Fruit fly (Drosophila melanogaster): Measurements from ENCODE around the gene Srlp.

Srlp gene

DNA sequence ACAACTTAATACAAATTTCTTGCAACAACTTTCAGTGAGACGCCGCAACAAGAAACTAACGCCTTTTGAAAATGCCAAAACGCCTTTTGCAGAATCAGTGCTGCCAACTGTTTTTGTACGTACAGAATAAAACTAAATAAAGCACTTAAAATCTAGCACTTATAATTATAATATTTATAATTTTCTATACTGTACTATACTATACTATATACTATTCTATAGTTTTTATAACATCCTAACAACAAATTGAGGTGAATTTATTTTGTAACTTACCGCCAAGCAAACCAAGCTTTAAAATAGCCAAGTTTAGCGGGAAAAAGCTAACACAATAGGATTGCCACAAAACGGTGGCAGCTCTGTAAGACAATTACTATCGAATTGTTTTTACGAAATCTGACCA lies at the start of gene Srlp, which contains the start of gene Aos1 (continued):
- TF ChIP-seq bsh (GFP tag; optimal IDR thresholded peaks at IDR 0.05): peak in 1 of 2 experiments; percentile 49
- TF ChIP-seq NfI (GFP tag; optimal IDR thresholded peaks at IDR 0.05): peak; percentile 46
- peak; percentile 43; the same call in 1 of the 2 replicates for TF ChIP-seq unc-4 (GFP tag; IDR thresholded peaks at IDR 0.05; ENCODE audit: partially characterized antibody)
- peak; percentile 3 for TF ChIP-seq CG1602 (GFP tag; optimal IDR thresholded peaks at IDR 0.05)
- no peak for TF ChIP-seq CG2129 (GFP tag; IDR thresholded peaks at IDR 0.05; ENCODE audit: partially characterized antibody)
- TF ChIP-seq CG10147 (GFP tag; optimal IDR thresholded peaks at IDR 0.05): peak; percentile 62
- TF ChIP-seq CG16813 (GFP tag; IDR thresholded peaks at IDR 0.05; ENCODE audit: partially characterized antibody): no peak
- TF ChIP-seq CG8290 (GFP tag; optimal IDR thresholded peaks at IDR 0.05): peak; percentile 19
- no peak for TF ChIP-seq CG8290 (tag; optimal IDR thresholded peaks at IDR 0.05)
- peak; percentile 42 for TF ChIP-seq fd3F (GFP tag; optimal IDR thresholded peaks at IDR 0.05)
- TF ChIP-seq Sin3A (optimal IDR thresholded peaks at IDR 0.05): peak; percentile 44
- TF ChIP-seq pan (optimal IDR thresholded peaks at IDR 0.05): no peak
- TF ChIP-seq pan (GFP tag; optimal IDR thresholded peaks at IDR 0.05 in 1 of 2, IDR thresholded peaks at IDR 0.05 in 1 of 2): no peak
- TF ChIP-seq CG14710 (tag; optimal IDR thresholded peaks at IDR 0.05): peak; percentile 86
- peak; percentile 21 for TF ChIP-seq CG17186 (GFP tag; optimal IDR thresholded peaks at IDR 0.05)
- peak; percentile 38 for TF ChIP-seq Chrac-16 (GFP tag; optimal IDR thresholded peaks at IDR 0.05)
- no peak for TF ChIP-seq Dad (GFP tag; optimal IDR thresholded peaks at IDR 0.05)
- 0 out of 3 replicates have a peak, but pooled peaks have one; percentile 36 for TF ChIP-seq knrl (GFP tag; IDR thresholded peaks at IDR 0.05; ENCODE audit: partially characterized antibody)
- TF ChIP-seq Ets65A (GFP tag): peak; percentile 52
- no peak for TF ChIP-seq bigmax (GFP tag; optimal IDR thresholded peaks at IDR 0.05)
- TF ChIP-seq CG4282 (GFP tag; optimal IDR thresholded peaks at IDR 0.05): no peak
- TF ChIP-seq CG33557 (GFP tag; optimal IDR thresholded peaks at IDR 0.05): peak; percentile 34
- peak; percentile 63 for TF ChIP-seq CG9797 (GFP tag; optimal IDR thresholded peaks at IDR 0.05)
- TF ChIP-seq CrebB (tag; optimal IDR thresholded peaks at IDR 0.05): no peak
- peak; percentile 43 for TF ChIP-seq CG12155 (GFP tag; optimal IDR thresholded peaks at IDR 0.05)
- TF ChIP-seq CG17829 (tag; optimal IDR thresholded peaks at IDR 0.05): peak; percentile 66
- TF ChIP-seq phol (tag; optimal IDR thresholded peaks at IDR 0.05): peak; percentile 80
- TF ChIP-seq Fer3 (tag; optimal IDR thresholded peaks at IDR 0.05): peak; percentile 54
- no peak for TF ChIP-seq CG18476 (GFP tag; optimal IDR thresholded peaks at IDR 0.05)
- peak; percentile 19 for TF ChIP-seq CG13123 (GFP tag; optimal IDR thresholded peaks at IDR 0.05)
- TF ChIP-seq Ssrp (tag; optimal IDR thresholded peaks at IDR 0.05): peak; percentile 48
- 0 out of 2 replicates have a peak, but pooled peaks have one; percentile 8 for TF ChIP-seq E2f1 (GFP tag; IDR thresholded peaks at IDR 0.05)
- TF ChIP-seq wor (GFP tag; IDR thresholded peaks at IDR 0.05): no peak
- TF ChIP-seq CG7271 (tag; optimal IDR thresholded peaks at IDR 0.05): no peak
- TF ChIP-seq repo (GFP tag; optimal IDR thresholded peaks at IDR 0.05): no peak
- peak; percentile 59 for TF ChIP-seq CG2116 (GFP tag; optimal IDR thresholded peaks at IDR 0.05)
- TF ChIP-seq Asciz (GFP tag; optimal IDR thresholded peaks at IDR 0.05): no peak
- peak; percentile 47 for TF ChIP-seq tin (GFP tag; optimal IDR thresholded peaks at IDR 0.05)
- peak; percentile 11 for TF ChIP-seq CG11723 (GFP tag; optimal IDR thresholded peaks at IDR 0.05)
- no peak for TF ChIP-seq gt (GFP tag; IDR thresholded peaks at IDR 0.05)
- TF ChIP-seq unpg (GFP tag; optimal IDR thresholded peaks at IDR 0.05): peak; percentile 58
- peak; percentile 1; the same call in 1 of the 4 replicates for TF ChIP-seq Gug (GFP tag; IDR thresholded peaks at IDR 0.05)
- peak; percentile 69 for TF ChIP-seq MBD-R2 (GFP tag; IDR thresholded peaks at IDR 0.05)
- no peak for TF ChIP-seq esg (GFP tag; conservative IDR thresholded peaks at IDR 0.05)
- peak; percentile 24 for TF ChIP-seq CG10654 (GFP tag; optimal IDR thresholded peaks at IDR 0.05)
- no peak for TF ChIP-seq pros (GFP tag; optimal IDR thresholded peaks at IDR 0.05)
- no peak for TF ChIP-seq sc (optimal IDR thresholded peaks at IDR 0.05)
- TF ChIP-seq sc (GFP tag; optimal IDR thresholded peaks at IDR 0.05): peak; percentile 1
- TF ChIP-seq cg (GFP tag; optimal IDR thresholded peaks at IDR 0.05): no peak
- no peak; the same call in 1 of the 2 replicates for TF ChIP-seq hbn (GFP tag; IDR thresholded peaks at IDR 0.05; ENCODE audit: partially characterized antibody)
- TF ChIP-seq Fer1 (GFP tag; optimal IDR thresholded peaks at IDR 0.05): peak; percentile 65
